Worm (Caenorhabditis elegans) whole organism, midembryonic: ENCODE data around the gene C17E7.12.

ENCODE experiments used
- T22C8.4 ChIP-seq: fragments of 200-800 bp; sonication (Bioruptor generic); IDR thresholded peaks from 2 replicates; pipeline ENCODE4 v1.3.6; 2022; ENCODE audit warnings: missing genetic modification characterization, missing compliant biosample characterization
- cog-1 ChIP-seq: sonication (generic microtip); optimal IDR thresholded peaks from 2 replicates; lab custom pipeline; 2016; ENCODE audit warnings: missing genetic modification characterization, missing compliant biosample characterization
- flt-1 ChIP-seq: fragments of 200-800 bp; sonication (Bioruptor generic); IDR thresholded peaks from 2 replicates; pipeline ENCODE4 v1.3.6; 2022; ENCODE audit warnings: missing genetic modification characterization, missing compliant biosample characterization
- ref-1 ChIP-seq: fragments of 200-800 bp; sonication (Bioruptor generic); conservative IDR thresholded peaks from 2 replicates; pipeline ENCODE4 v1.3.6; 2022; ENCODE audit warnings: missing genetic modification reagents, missing genetic modification characterization, missing compliant biosample characterization

ce11 chrV:3935892-3936478 is 44.2 kb upstream of the C17E7.12 start, which contains the start of gene cyp-35A5:
- TF ChIP-seq T22C8.4 (GFP tag; lab: Robert Waterston, UW) (no peak), ref-1 (GFP tag; lab: Robert Waterston, UW) (no peak), flt-1 (GFP tag; lab: Robert Waterston, UW) (no peak), cog-1 (no peak)
